Worm (Caenorhabditis elegans) whole organism, L4 larva: ENCODE data around the gene H19J13.2.

Source experiments
- F10B5.3 ChIP-seq: sonication (generic microtip); optimal IDR thresholded peaks from 2 replicates; lab custom pipeline; 2016; ENCODE audit warnings: mild to moderate bottlenecking, missing genetic modification characterization, missing compliant biosample characterization
- ZK337.2 ChIP-seq: fragments of 200-800 bp; sonication (Bioruptor generic); IDR thresholded peaks from 2 replicates; pipeline ENCODE4 v1.3.6; 2022; ENCODE audit warnings: missing genetic modification reagents, missing genetic modification characterization, missing compliant biosample characterization
- aha-1 ChIP-seq: fragments of 150-350 bp; peaks from one replicate; lab custom pipeline; 2014; ENCODE audit warnings: missing biosample characterization, missing genetic modification characterization
- aly-2 ChIP-seq: sonication (generic microtip); optimal IDR thresholded peaks from 2 replicates; lab custom pipeline; 2018; ENCODE audit warnings: missing biosample characterization, missing genetic modification characterization
- arid-1 ChIP-seq: fragments of 200-800 bp; sonication (Bioruptor generic); conservative IDR thresholded peaks from 2 replicates; pipeline ENCODE4 v1.3.6; 2022; ENCODE audit warnings: missing genetic modification reagents, missing genetic modification characterization, missing compliant biosample characterization
- ceh-20 ChIP-seq: fragments of 200-800 bp; sonication (Bioruptor generic); IDR thresholded peaks from 2 replicates; pipeline ENCODE4 v1.3.6; 2022; ENCODE audit warnings: missing genetic modification reagents, missing genetic modification characterization, missing compliant biosample characterization
- ceh-44 ChIP-seq: fragments of 200-800 bp; sonication (Bioruptor generic); IDR thresholded peaks from 2 replicates; pipeline ENCODE4 v1.3.6; 2022; ENCODE audit warnings: missing genetic modification reagents, missing genetic modification characterization, missing compliant biosample characterization
- ceh-62 ChIP-seq: sonication (generic microtip); optimal IDR thresholded peaks from 2 replicates; lab custom pipeline; 2017; ENCODE audit warnings: missing biosample characterization, missing genetic modification characterization
- ceh-82 ChIP-seq: sonication (generic microtip); optimal IDR thresholded peaks from 2 replicates; lab custom pipeline; 2017; ENCODE audit warnings: missing biosample characterization, missing genetic modification characterization
- daf-16 ChIP-seq, 3 experiments: sonication (generic microtip); optimal IDR thresholded peaks; 2 replicates each; lab custom pipeline; 2016 to 2017; ENCODE audit warnings: missing genetic modification characterization in 3 of 3, missing genetic modification reagents in 3 of 3, mild to moderate bottlenecking in 2 of 3, missing compliant biosample characterization in 2 of 3, missing biosample characterization in 1 of 3, moderate library complexity in 1 of 3
- dmd-6 ChIP-seq: fragments of 200-800 bp; sonication (Bioruptor generic); IDR thresholded peaks from 2 replicates; pipeline ENCODE4 v1.3.6; 2022; ENCODE audit warnings: missing genetic modification reagents, missing genetic modification characterization, missing compliant biosample characterization
- dmd-8 ChIP-seq: fragments of 200-800 bp; sonication (Bioruptor generic); IDR thresholded peaks from 2 replicates; pipeline ENCODE4 v1.3.6; 2022; ENCODE audit warnings: missing genetic modification characterization, missing compliant biosample characterization
- dpl-1 ChIP-seq: fragments of 150-350 bp; optimal IDR thresholded peaks from 2 replicates; lab custom pipeline; 2014; ENCODE audit warnings: missing biosample characterization, missing genetic modification reagents, missing genetic modification characterization
- dve-1 ChIP-seq: sonication (generic microtip); optimal IDR thresholded peaks from 2 replicates; lab custom pipeline; 2017; ENCODE audit warnings: antibody characterized with exemption, mild to moderate bottlenecking, missing genetic modification characterization, missing compliant biosample characterization; ENCODE audit not compliant: insufficient read depth
- egl-43 ChIP-seq: fragments of 200-800 bp; sonication (Bioruptor generic); IDR thresholded peaks from 2 replicates; pipeline ENCODE4 v1.3.6; 2022; ENCODE audit warnings: missing genetic modification reagents, missing genetic modification characterization, missing compliant biosample characterization
- fkh-10 ChIP-seq: fragments of 150-350 bp; optimal IDR thresholded peaks from 2 replicates; lab custom pipeline; 2014; ENCODE audit warnings: missing biosample characterization, missing genetic modification reagents, missing genetic modification characterization
- hif-1 ChIP-seq, 2 experiments: sonication (generic microtip); optimal IDR thresholded peaks; 2 replicates each; lab custom pipeline; 2016 to 2017; ENCODE audit warnings: missing compliant biosample characterization in 2 of 2, missing genetic modification characterization in 2 of 2, missing genetic modification reagents in 2 of 2, missing genotype in 2 of 2, mild to moderate bottlenecking in 1 of 2
- hlh-11 ChIP-seq: fragments of 200-800 bp; sonication (Bioruptor generic); optimal IDR thresholded peaks from 2 replicates; lab custom pipeline; 2018; ENCODE audit warnings: mild to moderate bottlenecking, missing genetic modification characterization, missing compliant biosample characterization
- hlh-30 ChIP-seq: sonication (generic microtip); optimal IDR thresholded peaks from 2 replicates; lab custom pipeline; 2017; ENCODE audit warnings: antibody characterized with exemption, mild to moderate bottlenecking, missing genetic modification characterization, missing compliant biosample characterization; ENCODE audit not compliant: insufficient read depth
- hmg-1.1 ChIP-seq: fragments of 200-800 bp; sonication (Bioruptor generic); IDR thresholded peaks from 2 replicates; pipeline ENCODE4 v1.3.6; 2022; ENCODE audit warnings: missing genetic modification reagents, missing genetic modification characterization, missing compliant biosample characterization
- lim-7 ChIP-seq: fragments of 200-800 bp; sonication (Bioruptor generic); IDR thresholded peaks from 2 replicates; pipeline ENCODE4 v1.3.6; 2022; ENCODE audit warnings: missing genetic modification characterization, missing compliant biosample characterization
- lin-1 ChIP-seq: fragments of 200-800 bp; sonication (Bioruptor generic); IDR thresholded peaks from 2 replicates; pipeline ENCODE4 v1.3.6; 2022; ENCODE audit warnings: missing genetic modification reagents, missing genetic modification characterization, missing compliant biosample characterization
- lin-13 ChIP-seq: fragments of 150-350 bp; optimal IDR thresholded peaks from 2 replicates; lab custom pipeline; 2014; ENCODE audit warnings: missing biosample characterization, missing genetic modification reagents, missing genetic modification characterization
- lin-38 ChIP-seq: fragments of 200-800 bp; sonication (Bioruptor generic); IDR thresholded peaks from 2 replicates; pipeline ENCODE4 v1.3.6; 2022; ENCODE audit warnings: missing genetic modification reagents, missing genetic modification characterization, missing compliant biosample characterization
- lsy-2 ChIP-seq, 2 experiments: fragments of 150-350 bp in 1 of 2; sonication (generic microtip) in 1 of 2; optimal IDR thresholded peaks; 2 replicates each; lab custom pipeline; 2014 to 2017; ENCODE audit warnings: missing biosample characterization in 2 of 2, missing genetic modification characterization in 2 of 2
- mdl-1 ChIP-seq, 2 experiments: fragments of 150-350 bp in 1 of 2; sonication (generic microtip) in 1 of 2; optimal IDR thresholded peaks; 2 replicates each; lab custom pipeline; 2014 to 2017; ENCODE audit warnings: missing biosample characterization in 2 of 2, missing genetic modification characterization in 2 of 2
- mep-1 ChIP-seq: fragments of 150-350 bp; sonication (generic microtip); optimal IDR thresholded peaks from 3 replicates; lab custom pipeline; 2014; ENCODE audit warnings: missing biosample characterization, missing genetic modification characterization
- mxl-2 ChIP-seq: fragments of 200-800 bp; sonication (Bioruptor generic); conservative IDR thresholded peaks from 2 replicates; pipeline ENCODE4 v1.3.6; 2022; ENCODE audit warnings: missing genetic modification reagents, missing genetic modification characterization, missing compliant biosample characterization
- nhr-10 ChIP-seq: fragments of 150-350 bp; optimal IDR thresholded peaks from 2 replicates; lab custom pipeline; 2014; ENCODE audit warnings: missing biosample characterization, missing genetic modification characterization
- nhr-11 ChIP-seq: fragments of 150-350 bp; optimal IDR thresholded peaks from 2 replicates; lab custom pipeline; 2014; ENCODE audit warnings: missing biosample characterization, missing genetic modification characterization
- nhr-28 ChIP-seq: fragments of 150-350 bp; optimal IDR thresholded peaks from 2 replicates; lab custom pipeline; 2014; ENCODE audit warnings: missing biosample characterization, missing genetic modification characterization
- nhr-42 ChIP-seq: fragments of 200-800 bp; sonication (Bioruptor generic); IDR thresholded peaks from 2 replicates; pipeline ENCODE4 v1.3.6; 2022; ENCODE audit warnings: missing genetic modification characterization, missing compliant biosample characterization
- nhr-77 ChIP-seq: fragments of 150-350 bp; optimal IDR thresholded peaks from 2 replicates; lab custom pipeline; 2014; ENCODE audit warnings: missing biosample characterization, missing genetic modification characterization
- pqm-1 ChIP-seq: sonication (generic microtip); optimal IDR thresholded peaks from 2 replicates; lab custom pipeline; 2017; ENCODE audit warnings: missing biosample characterization, missing genetic modification characterization
- skn-1 ChIP-seq: fragments of 150-350 bp; optimal IDR thresholded peaks from 2 replicates; lab custom pipeline; 2014; ENCODE audit warnings: missing biosample characterization, missing genetic modification characterization
- tag-97 ChIP-seq: fragments of 200-800 bp; sonication (Bioruptor generic); IDR thresholded peaks from 2 replicates; pipeline ENCODE4 v1.3.6; 2022; ENCODE audit warnings: missing genetic modification characterization, missing compliant biosample characterization
- tra-1 ChIP-seq: fragments of 200-800 bp; sonication (Bioruptor generic); IDR thresholded peaks from 2 replicates; pipeline ENCODE4 v1.3.6; 2022; ENCODE audit warnings: missing genetic modification reagents, missing genetic modification characterization, missing compliant biosample characterization
- unc-130 ChIP-seq: sonication (generic microtip); optimal IDR thresholded peaks from 2 replicates; lab custom pipeline; 2016; ENCODE audit warnings: missing genetic modification reagents, missing genetic modification characterization, missing compliant biosample characterization
- unc-62 ChIP-seq, 3 experiments: fragments of 150-350 bp in 1 of 3; sonication (generic microtip); optimal IDR thresholded peaks in 2 of 3; peaks in 1 of 3; 1 replicate in 1 of 3; 2 replicates in 2 of 3; lab custom pipeline; 2014 to 2017; ENCODE audit warnings: missing biosample characterization in 3 of 3, missing genetic modification characterization in 3 of 3, missing genetic modification reagents in 3 of 3, missing genotype in 1 of 3
- zfp-2 ChIP-seq: sonication (generic microtip); optimal IDR thresholded peaks from 2 replicates; lab custom pipeline; 2016; ENCODE audit warnings: mild to moderate bottlenecking, missing genetic modification characterization, missing compliant biosample characterization
- zfp-3 ChIP-seq: fragments of 200-800 bp; sonication (Bioruptor generic); conservative IDR thresholded peaks from 2 replicates; pipeline ENCODE4 v1.3.6; 2022; ENCODE audit warnings: missing genetic modification reagents, missing genetic modification characterization, missing compliant biosample characterization

H19J13.2 gene

DNA sequence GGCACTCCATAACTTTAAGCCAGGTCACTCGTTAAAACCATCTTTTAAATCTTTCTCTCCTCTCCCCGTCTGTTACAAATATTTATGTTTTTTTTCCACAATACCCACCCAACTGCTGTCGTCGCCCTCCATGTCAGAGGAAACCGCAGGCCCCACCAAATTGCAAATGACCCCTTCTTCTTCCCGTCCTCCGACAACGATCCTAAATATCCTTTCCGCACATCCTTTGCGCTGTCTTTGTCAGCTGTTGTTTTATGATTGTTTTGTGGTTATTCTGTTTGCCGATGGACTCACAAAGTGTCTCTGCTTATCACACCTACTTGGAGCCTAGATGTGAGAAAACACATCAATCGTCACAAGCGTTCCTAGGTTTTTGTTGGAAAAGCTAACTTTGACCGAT, 25.6 kb downstream of the H19J13.2 start:
- TF ChIP-seq arid-1 (no peak), daf-16 (GFP tag; optimal IDR thresholded peaks at IDR 0.05; lab: Kevin White, UChicago) (peak in 1 of 2 experiments; percentile 53), daf-16 (tag; optimal IDR thresholded peaks at IDR 0.05; lab: Kevin White, UChicago) (no peak), unc-62 (GFP tag; optimal IDR thresholded peaks at IDR 0.05 in 1 of 2; lab: Kevin White, UChicago) (peak in 1 of 2 experiments; percentile 49), unc-62 (tag; optimal IDR thresholded peaks at IDR 0.05; lab: Kevin White, UChicago) (no peak)

DNA sequence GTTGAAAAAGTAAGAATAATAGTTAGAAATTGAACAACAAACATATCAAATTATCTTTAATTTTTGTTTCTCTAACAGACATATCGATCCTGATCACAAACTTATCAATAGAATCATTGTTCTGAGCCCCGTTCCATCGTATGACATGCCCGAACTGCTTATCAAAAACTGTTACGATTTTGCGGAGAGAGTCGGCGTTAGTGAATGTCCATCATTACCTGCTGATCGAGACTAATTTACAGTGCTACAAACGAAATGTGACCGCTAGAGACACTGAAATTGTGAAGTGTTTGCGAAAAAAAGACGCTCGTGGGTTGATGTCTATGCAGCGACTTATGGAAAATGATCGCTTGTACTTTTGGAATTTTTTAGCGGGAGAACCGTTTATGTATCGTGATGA, 30.9 kb downstream of the H19J13.2 start:
- TF ChIP-seq hlh-30 (tag; lab: Kevin White, UChicago) (peak; percentile 47), nhr-77 (peak; percentile 49), zfp-3 (GFP tag; lab: Robert Waterston, UW) (no peak), dve-1 (peak; percentile 54), unc-130 (GFP tag; lab: Kevin White, UChicago) (no peak), dmd-8 (GFP tag; lab: Robert Waterston, UW) (no peak), lin-38 (GFP tag; lab: Robert Waterston, UW) (no peak), lin-1 (GFP tag; lab: Robert Waterston, UW) (no peak), dmd-6 (GFP tag; lab: Robert Waterston, UW) (peak; percentile 69), aly-2 (tag; lab: Kevin White, UChicago) (no peak), tra-1 (GFP tag; lab: Robert Waterston, UW) (no peak), dpl-1 (GFP tag; lab: Kevin White, UChicago) (no peak), ceh-82 (no peak), skn-1 (tag; lab: Kevin White, UChicago) (no peak), lin-13 (GFP tag; lab: Kevin White, UChicago) (no peak), nhr-42 (GFP tag; lab: Robert Waterston, UW) (no peak), ceh-62 (no peak), hlh-11 (tag; lab: Kevin White, UChicago) (peak; percentile 42), daf-16 (GFP tag; optimal IDR thresholded peaks at IDR 0.05; lab: Kevin White, UChicago) (no peak), daf-16 (tag; optimal IDR thresholded peaks at IDR 0.05; lab: Kevin White, UChicago) (peak; percentile 57), fkh-10 (no peak), nhr-28 (peak; percentile 67), hif-1 (tag; optimal IDR thresholded peaks at IDR 0.05; lab: Kevin White, UChicago) (no peak), lim-7 (GFP tag; lab: Robert Waterston, UW) (no peak), tag-97 (GFP tag; lab: Robert Waterston, UW) (no peak), mxl-2 (GFP tag; lab: Robert Waterston, UW) (no peak)

DNA sequence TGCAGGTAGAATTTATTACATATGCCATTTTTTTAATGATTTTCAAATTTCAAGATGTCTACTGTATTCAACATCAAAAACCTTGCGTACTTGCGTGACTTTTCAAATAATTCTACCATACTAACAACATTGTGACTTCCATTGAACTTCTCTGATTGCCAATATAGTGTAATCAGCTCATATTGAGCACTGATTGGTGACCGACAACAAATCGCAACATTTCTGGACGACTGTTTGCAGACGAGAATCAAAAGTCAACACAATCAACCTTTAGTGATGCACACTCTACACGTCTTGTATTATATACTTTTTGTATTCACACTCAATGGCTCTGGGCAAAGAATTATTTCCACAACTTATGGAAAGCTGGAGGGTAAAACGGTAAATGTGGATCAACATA, 32.3 kb downstream of the H19J13.2 start, which contains the start of gene cest-3:
Gene cest-3, plus strand, starts transcription at position 190 of the 400 bp plus-strand sequence.
- TF ChIP-seq pqm-1 (peak; percentile 63), arid-1 (no peak), dve-1 (peak; percentile 5), nhr-10 (tag; lab: Kevin White, UChicago) (no peak), dmd-6 (GFP tag; lab: Robert Waterston, UW) (peak; percentile 51; the same call in 1 of the 2 replicates), nhr-77 (peak; percentile 38), hlh-11 (tag; lab: Kevin White, UChicago) (peak; percentile 24), daf-16 (GFP tag; optimal IDR thresholded peaks at IDR 0.05; lab: Kevin White, UChicago) (no peak), daf-16 (tag; optimal IDR thresholded peaks at IDR 0.05; lab: Kevin White, UChicago) (peak; percentile 89), nhr-28 (peak; percentile 68)
- TF ChIP-seq, all 104 proteins: peak for 7

DNA sequence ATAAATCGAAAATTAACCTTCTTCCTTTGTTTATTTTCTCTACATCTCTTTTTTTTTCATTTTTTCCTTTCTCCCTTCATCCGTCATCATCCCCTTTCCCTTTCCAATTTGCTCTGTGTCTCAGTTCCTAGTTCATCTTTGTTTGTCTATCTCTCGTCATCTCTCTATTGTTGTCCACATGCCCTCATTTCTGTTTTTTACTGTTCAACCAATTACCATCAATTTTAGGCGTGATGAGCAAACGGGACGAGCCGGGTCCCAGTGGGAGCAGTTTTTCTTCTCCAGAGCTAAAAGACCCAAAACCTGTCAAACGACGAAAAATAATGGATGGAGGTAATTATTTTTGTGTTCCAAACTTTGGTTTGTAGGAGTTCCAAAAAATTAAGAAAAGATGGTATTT, 38.4 kb downstream of the H19J13.2 start, which contains the start of gene C23H4.6:
Gene C23H4.6, plus strand, starts transcription at position 219 of the 400 bp plus-strand sequence.
- peak; percentile 92 for TF ChIP-seq aha-1 (tag; lab: Kevin White, UChicago)
- TF ChIP-seq unc-62 (GFP tag; optimal IDR thresholded peaks at IDR 0.05 in 1 of 2; lab: Kevin White, UChicago), result peak in 1 of 2 experiments; percentile 6
- TF ChIP-seq unc-62 (tag; optimal IDR thresholded peaks at IDR 0.05; lab: Kevin White, UChicago), result no peak
- TF ChIP-seq nhr-77, result no peak
- TF ChIP-seq hmg-1.1, result no peak

DNA sequence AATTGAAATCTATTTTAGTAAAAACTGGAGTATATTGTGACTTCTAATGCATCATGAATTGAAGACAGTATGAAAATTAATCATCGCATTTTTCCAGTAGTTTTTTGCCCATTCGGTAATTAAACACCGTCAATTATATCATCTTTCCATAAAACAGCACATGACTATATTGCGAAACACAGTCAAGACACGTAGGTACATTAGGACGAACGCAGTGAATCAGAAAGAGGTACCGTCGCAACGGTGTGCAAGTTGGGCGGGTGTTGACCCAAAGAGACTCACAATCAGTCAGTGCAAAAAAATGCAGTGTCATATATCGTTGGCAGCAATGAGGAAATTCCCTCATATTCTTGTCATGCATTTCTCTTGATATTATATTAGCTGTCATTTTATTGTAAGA, 39.3 kb downstream of the H19J13.2 start:
- TF ChIP-seq F10B5.3 (tag; lab: Kevin White, UChicago), result no peak
- no peak for TF ChIP-seq nhr-11
- TF ChIP-seq lsy-2 (tag; optimal IDR thresholded peaks at IDR 0.05; lab: Kevin White, UChicago), result no peak
- TF ChIP-seq nhr-42 (GFP tag; lab: Robert Waterston, UW), result no peak
- TF ChIP-seq zfp-2, result no peak
- no peak for TF ChIP-seq lin-1 (GFP tag; lab: Robert Waterston, UW)
- TF ChIP-seq tag-97 (GFP tag; lab: Robert Waterston, UW), result no peak
- TF ChIP-seq mep-1 (tag; lab: Kevin White, UChicago), result no peak
- TF ChIP-seq hlh-11 (tag; lab: Kevin White, UChicago), result peak; percentile 5
- peak; percentile 5 for TF ChIP-seq aha-1 (tag; lab: Kevin White, UChicago)
- TF ChIP-seq egl-43 (GFP tag; lab: Robert Waterston, UW), result no peak
- TF ChIP-seq mdl-1 (tag; optimal IDR thresholded peaks at IDR 0.05; lab: Kevin White, UChicago), result peak in 1 of 2 experiments; percentile 47
- no peak for TF ChIP-seq ceh-20 (GFP tag; lab: Robert Waterston, UW)
- TF ChIP-seq ceh-44, result no peak
- TF ChIP-seq daf-16 (GFP tag; optimal IDR thresholded peaks at IDR 0.05; lab: Kevin White, UChicago), result no peak
- TF ChIP-seq daf-16 (tag; optimal IDR thresholded peaks at IDR 0.05; lab: Kevin White, UChicago), result peak; percentile 61
- no peak for TF ChIP-seq lim-7 (GFP tag; lab: Robert Waterston, UW)
- no peak for TF ChIP-seq ZK337.2 (GFP tag; lab: Robert Waterston, UW)
- peak; percentile 28 for TF ChIP-seq dve-1
